Worm (Caenorhabditis elegans): Measurements from ENCODE around the gene C18A3.10.
A peak's percentile ranks its signal among the peaks of the same experiment; 100 is the strongest.

The C18A3.10 gene

ce11 chrII:5701485-5701884, 14.2 kb downstream of the C18A3.10 start (continued):
- TF ChIP-seq R02D3.7 (tag; optimal IDR thresholded peaks at IDR 0.05) (peak; percentile 50), nhr-11 (tag; optimal IDR thresholded peaks at IDR 0.05) (no peak), mml-1 (tag; optimal IDR thresholded peaks at IDR 0.05) (no peak), hmg-11 (tag; optimal IDR thresholded peaks at IDR 0.05) (peak; percentile 39), ZK546.5 (tag; optimal IDR thresholded peaks at IDR 0.05) (no peak), ztf-4 (tag; optimal IDR thresholded peaks at IDR 0.05) (no peak), nhr-67 (tag; optimal IDR thresholded peaks at IDR 0.05) (no peak), snpc-4 (tag; optimal IDR thresholded peaks at IDR 0.05) (peak; percentile 99), zag-1 (tag; optimal IDR thresholded peaks at IDR 0.05) (no peak), nfya-1 (tag; optimal IDR thresholded peaks at IDR 0.05; ENCODE audit: insufficient read depth) (peak; percentile 78), lsy-12 (tag; optimal IDR thresholded peaks at IDR 0.05) (peak; percentile 0), nhr-76 (tag; optimal IDR thresholded peaks at IDR 0.05) (no peak), sea-2 (GFP tag; optimal IDR thresholded peaks at IDR 0.05) (no peak), ceh-9 (tag; optimal IDR thresholded peaks at IDR 0.05) (no peak), jun-1 (tag; optimal IDR thresholded peaks at IDR 0.05) (no peak), unc-39 (tag; optimal IDR thresholded peaks at IDR 0.05) (no peak), elt-3 (tag; optimal IDR thresholded peaks at IDR 0.05) (no peak)

DNA sequence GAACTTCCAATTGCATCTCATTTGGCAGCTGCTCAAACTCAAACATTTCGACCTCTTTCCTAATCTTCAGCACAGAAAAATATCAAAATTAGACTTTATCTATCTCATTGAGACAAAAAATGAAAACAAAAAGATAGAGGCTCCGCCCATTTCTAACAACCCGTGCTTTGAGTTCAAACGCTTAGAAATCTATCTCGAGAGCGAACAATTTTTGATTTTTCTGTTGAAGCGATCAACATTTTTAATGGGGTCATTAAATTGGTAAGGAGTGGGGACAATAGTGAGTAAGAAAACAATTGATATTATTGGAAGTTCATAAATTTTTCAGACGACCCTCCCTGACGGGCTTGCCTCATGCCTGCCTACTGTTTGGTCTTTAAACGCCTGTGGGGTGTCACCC, 16.8 kb downstream of the C18A3.10 start, which contains the start of the genes C25H3.10 and C25H3.1:
Gene C25H3.10, minus strand, starts transcription at position 101 of the 400 bp plus-strand sequence.
Gene C25H3.1, plus strand, starts transcription at position 203 of the 400 bp plus-strand sequence.
- TF ChIP-seq egl-5 (tag; optimal IDR thresholded peaks at IDR 0.05) (peak; percentile 74), R02D3.7 (tag; optimal IDR thresholded peaks at IDR 0.05) (no peak)

- TF ChIP-seq ztf-11 (tag; optimal IDR thresholded peaks at IDR 0.05) (no peak), tbx-2 (tag; optimal IDR thresholded peaks at IDR 0.05) (no peak), ZK546.5 (tag; optimal IDR thresholded peaks at IDR 0.05) (no peak), snpc-4 (tag; optimal IDR thresholded peaks at IDR 0.05) (peak; percentile 12), pqm-1 (tag; optimal IDR thresholded peaks at IDR 0.05) (peak; percentile 42), jun-1 (tag; optimal IDR thresholded peaks at IDR 0.05) (no peak), ztf-4 (tag; optimal IDR thresholded peaks at IDR 0.05) (no peak), nhr-67 (tag; optimal IDR thresholded peaks at IDR 0.05) (no peak), fkh-10 (GFP tag; optimal IDR thresholded peaks at IDR 0.05) (no peak), pha-4 (tag; optimal IDR thresholded peaks at IDR 0.05) (peak; percentile 52), nhr-76 (tag; optimal IDR thresholded peaks at IDR 0.05) (no peak), nhr-12 (tag; optimal IDR thresholded peaks at IDR 0.05) (no peak), egl-5 (tag; optimal IDR thresholded peaks at IDR 0.05) (no peak), ceh-82 (tag; optimal IDR thresholded peaks at IDR 0.05) (no peak), nhr-28 (tag; optimal IDR thresholded peaks at IDR 0.05) (no peak), elt-2 (tag; optimal IDR thresholded peaks at IDR 0.05) (peak; percentile 58), nhr-237 (tag; optimal IDR thresholded peaks at IDR 0.05) (no peak), hmg-11 (tag; optimal IDR thresholded peaks at IDR 0.05) (no peak), sea-2 (GFP tag; optimal IDR thresholded peaks at IDR 0.05) (no peak), ceh-16 (tag; optimal IDR thresholded peaks at IDR 0.05) (no peak), mdl-1 (tag; optimal IDR thresholded peaks at IDR 0.05) (no peak), lin-39 (tag; optimal IDR thresholded peaks at IDR 0.05) (no peak), eor-1 (tag; optimal IDR thresholded peaks at IDR 0.05) (no peak), nhr-11 (tag; optimal IDR thresholded peaks at IDR 0.05) (no peak), egl-27 (tag; optimal IDR thresholded peaks at IDR 0.05) (no peak)
Measured at ce11 chrII:5698254-5698653, 17.4 kb downstream of the C18A3.10 start.

- TF ChIP-seq nhr-11 (tag; optimal IDR thresholded peaks at IDR 0.05) (no peak), elt-1 (tag; optimal IDR thresholded peaks at IDR 0.05) (no peak), nhr-43 (tag; optimal IDR thresholded peaks at IDR 0.05; ENCODE audit: poor library complexity, severe bottlenecking) (no peak), elt-3 (tag; optimal IDR thresholded peaks at IDR 0.05) (no peak), tbx-2 (tag; optimal IDR thresholded peaks at IDR 0.05) (no peak), pha-4 (tag; optimal IDR thresholded peaks at IDR 0.05) (no peak), ceh-82 (tag; optimal IDR thresholded peaks at IDR 0.05) (no peak), ztf-4 (tag; optimal IDR thresholded peaks at IDR 0.05) (no peak)
Measured at ce11 chrII:5697338-5697737, 18.3 kb downstream of the C18A3.10 start.

- TF ChIP-seq fkh-10 (GFP tag; optimal IDR thresholded peaks at IDR 0.05) (no peak), eor-1 (tag; optimal IDR thresholded peaks at IDR 0.05) (no peak), ceh-82 (tag; optimal IDR thresholded peaks at IDR 0.05) (no peak), nhr-43 (tag; optimal IDR thresholded peaks at IDR 0.05; ENCODE audit: poor library complexity, severe bottlenecking) (no peak), ZK546.5 (tag; optimal IDR thresholded peaks at IDR 0.05) (no peak), ceh-9 (tag; optimal IDR thresholded peaks at IDR 0.05) (no peak), egl-5 (tag; optimal IDR thresholded peaks at IDR 0.05) (no peak), mml-1 (tag; optimal IDR thresholded peaks at IDR 0.05) (no peak), skn-1 (tag; optimal IDR thresholded peaks at IDR 0.05) (no peak), aly-2 (tag; optimal IDR thresholded peaks at IDR 0.05) (no peak), nhr-237 (tag; optimal IDR thresholded peaks at IDR 0.05) (no peak), ama-1 (optimal IDR thresholded peaks at IDR 0.05) (no peak), unc-39 (tag; optimal IDR thresholded peaks at IDR 0.05) (no peak), nfya-1 (tag; optimal IDR thresholded peaks at IDR 0.05; ENCODE audit: insufficient read depth) (no peak), lin-39 (tag; optimal IDR thresholded peaks at IDR 0.05) (no peak), tbx-2 (tag; optimal IDR thresholded peaks at IDR 0.05) (no peak), ztf-4 (tag; optimal IDR thresholded peaks at IDR 0.05) (no peak)
Measured at ce11 chrII:5696218-5696617, 19.4 kb downstream of the C18A3.10 start.
